Fruit fly (Drosophila melanogaster): ENCODE results near the gene ppk22.

ppk22 gene

DNA sequence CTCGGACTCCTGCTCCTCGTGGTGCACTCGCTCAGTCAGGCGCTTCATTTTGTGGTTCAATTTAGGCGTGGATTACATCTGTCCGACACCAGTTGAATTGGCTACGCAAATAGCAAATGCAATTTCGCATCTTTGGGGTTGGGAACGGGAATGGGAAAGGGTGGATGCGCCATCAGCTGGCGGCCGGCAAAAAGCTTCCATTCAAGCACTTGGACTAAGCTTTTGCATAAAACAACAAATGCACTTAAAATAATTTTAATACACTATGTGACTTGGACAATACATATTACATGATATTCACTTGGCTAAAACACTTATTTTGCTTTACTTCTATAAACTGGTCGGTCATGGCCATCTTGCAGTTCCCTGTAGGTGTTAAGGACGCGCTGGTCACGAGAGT, 3.5 kb downstream of the ppk22 start, which contains the start of gene HDAC11:
HDAC11 (minus strand) TSS at position 101 of the 400 bp plus-strand sequence.
- TF ChIP-seq fd85E (GFP tag; optimal IDR thresholded peaks at IDR 0.05) (no peak), achi (GFP tag; optimal IDR thresholded peaks at IDR 0.05) (no peak), spab (GFP tag; optimal IDR thresholded peaks at IDR 0.05) (no peak), Met (GFP tag; optimal IDR thresholded peaks at IDR 0.05) (no peak), Blimp-1 (GFP tag; optimal IDR thresholded peaks at IDR 0.05) (no peak), Smox (GFP tag; optimal IDR thresholded peaks at IDR 0.05) (no peak), CG10669 (GFP tag; optimal IDR thresholded peaks at IDR 0.05) (no peak), CG6163 (GFP tag; IDR thresholded peaks at IDR 0.05) (no peak), CG8319 (GFP tag; optimal IDR thresholded peaks at IDR 0.05) (no peak), vri (GFP tag; optimal IDR thresholded peaks at IDR 0.05) (no peak), CG11294 (GFP tag; IDR thresholded peaks at IDR 0.05) (no peak), svp (GFP tag) (no peak), dsx (GFP tag; optimal IDR thresholded peaks at IDR 0.05; ENCODE audit: poor library complexity, severe bottlenecking) (no peak)

DNA sequence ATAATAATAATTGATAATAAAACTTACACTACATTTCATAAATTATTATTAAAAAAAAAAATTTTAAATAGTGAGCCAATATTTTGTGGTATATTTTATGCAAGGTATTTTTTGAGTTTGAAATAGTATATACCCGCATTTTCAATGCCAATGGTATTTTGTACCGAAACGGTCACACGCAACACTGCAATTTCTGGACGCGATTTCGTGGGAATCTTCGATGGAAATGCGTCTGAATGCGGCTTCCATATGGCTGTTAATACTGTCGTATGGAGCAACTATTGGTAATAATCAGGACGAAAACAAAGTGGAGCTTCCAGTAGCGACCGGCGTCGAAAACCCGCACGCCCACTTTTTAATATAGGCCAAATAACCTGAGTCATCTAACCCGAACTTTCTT, 8.2 kb downstream of the ppk22 start, which contains the start of gene Nct:
Nct (plus strand) TSS at position 173 of the 400 bp plus-strand sequence.
- peak; percentile 68 for TF ChIP-seq Sox14 (GFP tag; optimal IDR thresholded peaks at IDR 0.05)
- no peak for TF ChIP-seq Met (GFP tag; optimal IDR thresholded peaks at IDR 0.05)

DNA sequence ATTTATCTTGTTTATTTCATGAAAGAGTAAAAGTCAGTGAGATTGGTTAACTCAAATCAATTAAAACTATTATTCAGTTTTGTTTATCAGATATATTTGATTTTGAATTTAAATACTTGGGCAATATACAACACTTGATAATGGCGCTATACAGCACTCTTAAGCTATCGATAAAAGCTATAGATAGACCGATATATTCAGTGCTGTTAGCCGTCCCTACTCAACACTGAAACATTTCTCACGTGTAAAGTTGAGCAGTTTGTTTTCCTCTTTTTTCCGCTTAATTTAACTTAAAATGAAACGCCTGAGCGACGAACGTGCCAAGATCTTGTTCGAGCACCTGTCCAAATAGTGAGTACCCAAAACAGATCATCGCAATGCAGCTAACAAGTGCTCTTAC, 9.2 kb downstream of the ppk22 start, which contains the start of gene CG7006:
CG7006 (plus strand) TSS at position 208 of the 400 bp plus-strand sequence.
- TF ChIP-seq CG11902 (GFP tag; optimal IDR thresholded peaks at IDR 0.05) (peak; percentile 48), lz (GFP tag; optimal IDR thresholded peaks at IDR 0.05) (peak; percentile 70), spab (GFP tag; optimal IDR thresholded peaks at IDR 0.05) (no peak), svp (GFP tag) (no peak), Ets96B (tag; optimal IDR thresholded peaks at IDR 0.05) (no peak), CG10631 (GFP tag; optimal IDR thresholded peaks at IDR 0.05) (peak; percentile 67), Hr38 (GFP tag; optimal IDR thresholded peaks at IDR 0.05) (no peak), CG31627 (GFP tag; optimal IDR thresholded peaks at IDR 0.05) (peak; percentile 79), CG11294 (GFP tag; IDR thresholded peaks at IDR 0.05) (no peak), CG16779 (tag; optimal IDR thresholded peaks at IDR 0.05) (no peak), dac (GFP tag; optimal IDR thresholded peaks at IDR 0.05) (no peak), Sox14 (GFP tag; optimal IDR thresholded peaks at IDR 0.05) (peak; percentile 39), Ets21C (GFP tag; optimal IDR thresholded peaks at IDR 0.05) (peak; percentile 39), CG15336 (GFP tag; IDR thresholded peaks at IDR 0.05) (no peak), ss (GFP tag; optimal IDR thresholded peaks at IDR 0.05) (no peak), CG1621 (tag; optimal IDR thresholded peaks at IDR 0.05) (no peak), Gug (GFP tag; IDR thresholded peaks at IDR 0.05) (no peak), CG8319 (GFP tag; optimal IDR thresholded peaks at IDR 0.05) (no peak), achi (GFP tag; optimal IDR thresholded peaks at IDR 0.05) (no peak), CG3032 (tag; optimal IDR thresholded peaks at IDR 0.05) (no peak), CG6808 (GFP tag; optimal IDR thresholded peaks at IDR 0.05) (no peak), cyc (GFP tag; optimal IDR thresholded peaks at IDR 0.05) (peak; percentile 83), acj6 (GFP tag; optimal IDR thresholded peaks at IDR 0.05) (peak; percentile 41), CG34406 (GFP tag; optimal IDR thresholded peaks at IDR 0.05) (no peak), Hr4 (GFP tag; optimal IDR thresholded peaks at IDR 0.05) (no peak), topi (GFP tag; optimal IDR thresholded peaks at IDR 0.05) (peak; percentile 66), dsx (GFP tag; optimal IDR thresholded peaks at IDR 0.05; ENCODE audit: poor library complexity, severe bottlenecking) (no peak), esn (GFP tag; optimal IDR thresholded peaks at IDR 0.05) (peak; percentile 68), Eip93F (GFP tag; optimal IDR thresholded peaks at IDR 0.05) (no peak), salr (GFP tag; optimal IDR thresholded peaks at IDR 0.05) (no peak), Blimp-1 (GFP tag; optimal IDR thresholded peaks at IDR 0.05) (no peak), CG6854 (GFP tag; optimal IDR thresholded peaks at IDR 0.05) (no peak), Hr39 (GFP tag; optimal IDR thresholded peaks at IDR 0.05) (peak; percentile 63), Eip78C (GFP tag) (peak; percentile 77), fd59A (GFP tag; optimal IDR thresholded peaks at IDR 0.05) (no peak), CG10669 (GFP tag; optimal IDR thresholded peaks at IDR 0.05) (no peak), CG6163 (GFP tag; IDR thresholded peaks at IDR 0.05) (no peak)
